Fruit fly (Drosophila melanogaster): ENCODE data around the gene Wdr81.

Gene Wdr81

dm6 chr2L:12063035-12063434 is 42.3 kb upstream of the Wdr81 start, which contains the start of gene Rab3-GAP (continued):
- TF ChIP-seq peb (GFP tag; IDR thresholded peaks at IDR 0.05) (no peak), toy (GFP tag; IDR thresholded peaks at IDR 0.05) (no peak), sc (optimal IDR thresholded peaks at IDR 0.05) (no peak), sc (GFP tag; optimal IDR thresholded peaks at IDR 0.05) (no peak), grau (tag; optimal IDR thresholded peaks at IDR 0.05) (peak; percentile 98), crp (GFP tag; optimal IDR thresholded peaks at IDR 0.05) (peak; percentile 48 to 93), vvl (GFP tag; IDR thresholded peaks at IDR 0.05) (peak; percentile 59), amos (GFP tag; IDR thresholded peaks at IDR 0.05; ENCODE audit: partially characterized antibody) (peak; percentile 37; the same call in 1 of the 2 replicates), Myb (GFP tag; optimal IDR thresholded peaks at IDR 0.05) (peak; percentile 9), CHES-1-like (GFP tag; optimal IDR thresholded peaks at IDR 0.05) (no peak), CG30403 (GFP tag; optimal IDR thresholded peaks at IDR 0.05) (peak; percentile 29), CG10654 (GFP tag; optimal IDR thresholded peaks at IDR 0.05) (no peak), wek (GFP tag; optimal IDR thresholded peaks at IDR 0.05) (no peak), Nf-YC (tag; optimal IDR thresholded peaks at IDR 0.05) (no peak), Atf6 (GFP tag; IDR thresholded peaks at IDR 0.05) (0 out of 2 replicates have a peak, but pooled peaks have one; percentile 15), dpn (GFP tag; optimal IDR thresholded peaks at IDR 0.05) (peak in 1 of 2 experiments; percentile 53), lmd (GFP tag; IDR thresholded peaks at IDR 0.05) (peak; percentile 10; the same call in 1 of the 2 replicates), zen (tag; optimal IDR thresholded peaks at IDR 0.05) (peak; percentile 43), CG17829 (tag; optimal IDR thresholded peaks at IDR 0.05) (peak; percentile 70), slbo (GFP tag; IDR thresholded peaks at IDR 0.05) (peak; percentile 66), usp (GFP tag; optimal IDR thresholded peaks at IDR 0.05) (no peak), row (GFP tag; IDR thresholded peaks at IDR 0.05) (peak; percentile 85), CG7963 (GFP tag; IDR thresholded peaks at IDR 0.05; ENCODE audit: partially characterized antibody) (peak; percentile 42; the same call in 1 of the 3 replicates), Hr3 (GFP tag; optimal IDR thresholded peaks at IDR 0.05) (peak; percentile 14)

dm6 chr2L:12055837-12056388 is 35.2 kb upstream of the Wdr81 start, which contains the start of the genes JhI-21, RpL7-like and CG34164:
JhI-21 (minus strand) TSS chr2L:12056042.
RpL7-like (plus strand) TSS chr2L:12056326.
CG34164 (plus strand) TSS chr2L:12056348.
- TF ChIP-seq Trl (optimal IDR thresholded peaks at IDR 0.05): peak; percentile 96 to 99
- TF ChIP-seq Trl (GFP tag; optimal IDR thresholded peaks at IDR 0.05): peak; percentile 62
- peak in 1 of 3 experiments; percentile 64 for TF ChIP-seq Stat92E (GFP tag; optimal IDR thresholded peaks at IDR 0.05)
- TF ChIP-seq CG10431 (GFP tag; optimal IDR thresholded peaks at IDR 0.05): no peak
- peak; percentile 98 for TF ChIP-seq E2f2 (GFP tag; IDR thresholded peaks at IDR 0.05)
- no peak for TF ChIP-seq CG11456 (GFP tag; IDR thresholded peaks at IDR 0.05)
- peak; percentile 21 for TF ChIP-seq nmo (GFP tag; optimal IDR thresholded peaks at IDR 0.05)
- peak; percentile 65 for TF ChIP-seq CG10267 (tag; optimal IDR thresholded peaks at IDR 0.05)
- TF ChIP-seq Taf1 (GFP tag; IDR thresholded peaks at IDR 0.05): no peak
- no peak for TF ChIP-seq rib (GFP tag; IDR thresholded peaks at IDR 0.05)
- TF ChIP-seq CG16863 (GFP tag; optimal IDR thresholded peaks at IDR 0.05): no peak
- no peak for TF ChIP-seq CG18599 (GFP tag; optimal IDR thresholded peaks at IDR 0.05)
- TF ChIP-seq dm (GFP tag; optimal IDR thresholded peaks at IDR 0.05): peak; percentile 88
- TF ChIP-seq CG9817 (tag; optimal IDR thresholded peaks at IDR 0.05): no peak
- TF ChIP-seq CG2116 (GFP tag; optimal IDR thresholded peaks at IDR 0.05): peak; percentile 93
- TF ChIP-seq CG15073 (GFP tag; optimal IDR thresholded peaks at IDR 0.05): peak; percentile 12
- no peak for TF ChIP-seq Sry-β (GFP tag; optimal IDR thresholded peaks at IDR 0.05)
- peak; percentile 73; the same call in 1 of the 2 replicates for TF ChIP-seq unc-4 (GFP tag; IDR thresholded peaks at IDR 0.05; ENCODE audit: partially characterized antibody)
- no peak for TF ChIP-seq Adf1 (GFP tag; IDR thresholded peaks at IDR 0.05)
- peak; percentile 61; the same call in 2 of the 3 replicates for TF ChIP-seq HLH4C (GFP tag; IDR thresholded peaks at IDR 0.05; ENCODE audit: partially characterized antibody)
- TF ChIP-seq lov (optimal IDR thresholded peaks at IDR 0.05): no peak
- no peak for TF ChIP-seq lov (GFP tag; IDR thresholded peaks at IDR 0.05)
- TF ChIP-seq tna (GFP tag; IDR thresholded peaks at IDR 0.05; ENCODE audit: partially characterized antibody): peak; percentile 17; the same call in 1 of the 2 replicates
- no peak for TF ChIP-seq trh (GFP tag; optimal IDR thresholded peaks at IDR 0.05)
- peak; percentile 9 for TF ChIP-seq CG9797 (GFP tag; optimal IDR thresholded peaks at IDR 0.05)
- TF ChIP-seq CG6765 (GFP tag; optimal IDR thresholded peaks at IDR 0.05): peak; percentile 9
- TF ChIP-seq Sin3A (optimal IDR thresholded peaks at IDR 0.05): peak; percentile 43
- no peak for TF ChIP-seq fd64A (GFP tag; optimal IDR thresholded peaks at IDR 0.05)
